Fruit fly (Drosophila melanogaster) Kc167 (cell line): ENCODE measurements around the gene CG9616.

Source experiments
- Myc ChIP-seq: fragments of >200 bp; optimal IDR thresholded peaks from 2 replicates; lab custom pipeline; 2017; ENCODE audit warnings: missing external identifiers
- Sin3A ChIP-seq: fragments of >200 bp; optimal IDR thresholded peaks from 2 replicates; lab custom pipeline; 2018; ENCODE audit warnings: missing external identifiers
- h ChIP-seq: fragments of >200 bp; optimal IDR thresholded peaks from 3 replicates; lab custom pipeline; 2018; ENCODE audit warnings: missing external identifiers
- insv ChIP-seq: fragments of >200 bp; optimal IDR thresholded peaks from 3 replicates; lab custom pipeline; 2018; ENCODE audit warnings: missing external identifiers
- psq ChIP-seq: fragments of >200 bp; optimal IDR thresholded peaks from 2 replicates; lab custom pipeline; 2017; ENCODE audit warnings: missing external identifiers
- ttk ChIP-seq: sonication (Bioruptor generic); optimal IDR thresholded peaks from 2 replicates; lab custom pipeline; 2017; ENCODE audit warnings: missing external identifiers

- TF ChIP-seq Myc (no peak), h (lab: Kevin White, UChicago) (no peak), ttk (lab: Kevin White, UChicago) (no peak), psq (lab: Kevin White, UChicago) (no peak), insv (lab: Kevin White, UChicago) (no peak), Sin3A (lab: Kevin White, UChicago) (no peak)
Observed at dm6 chr3R:14286320-14287190, 41.3 kb upstream of the CG9616 start, which contains the start of gene trx.
